Worm (Caenorhabditis elegans) whole organism, L2 larva: ENCODE results near the gene gst-38.

Experiments used
- elt-1 ChIP-seq: fragments of 150-350 bp; optimal IDR thresholded peaks from 2 replicates; lab custom pipeline; 2014; ENCODE audit warnings: missing biosample characterization, missing genetic modification characterization
- nhr-10 ChIP-seq: sonication (generic microtip); optimal IDR thresholded peaks from 2 replicates; lab custom pipeline; 2017; ENCODE audit warnings: missing biosample characterization, missing genetic modification characterization
- nhr-25 ChIP-seq: fragments of 150-350 bp; sonication (generic microtip); optimal IDR thresholded peaks from 3 replicates; lab custom pipeline; 2014; ENCODE audit warnings: missing biosample characterization, missing genetic modification characterization
- nhr-77 ChIP-seq: fragments of 150-350 bp; optimal IDR thresholded peaks from 2 replicates; lab custom pipeline; 2014; ENCODE audit warnings: missing biosample characterization, missing genetic modification characterization
- snpc-4 ChIP-seq: fragments of 150-350 bp; optimal IDR thresholded peaks from 2 replicates; lab custom pipeline; 2014; ENCODE audit warnings: missing biosample characterization, missing genetic modification characterization
- ztf-11 ChIP-seq: sonication (generic microtip); optimal IDR thresholded peaks from 2 replicates; lab custom pipeline; 2017; ENCODE audit warnings: missing biosample characterization, missing genetic modification characterization

ce11 chrV:15954932-15955331, 39.1 kb upstream of the gst-38 start, which contains the start of gene srw-57:
- TF ChIP-seq ztf-11 (no peak), snpc-4 (no peak), nhr-10 (tag; lab: Kevin White, UChicago) (no peak), nhr-77 (tag; lab: Kevin White, UChicago) (no peak), nhr-25 (tag; lab: Kevin White, UChicago) (no peak), elt-1 (no peak)
